Fruit fly (Drosophila melanogaster): ENCODE results near the gene CG31675.

dm6 chr2L:20907995-20908654, 40.6 kb downstream of the CG31675 start:
- no peak for TF ChIP-seq CTCF (optimal IDR thresholded peaks at IDR 0.05)
- no peak for TF ChIP-seq CG8478 (optimal IDR thresholded peaks at IDR 0.05)

Data from S2 (cell line).